Fruit fly (Drosophila melanogaster) whole organism, embryonic: ENCODE data around the gene Pi4KIIalpha.

Source experiments
- CG13287 ChIP-seq: fragments of 200-800 bp; sonication (Bioruptor generic); IDR thresholded peaks from 2 replicates; pipeline ENCODE4 v1.3.6; 2022; ENCODE audit warnings: missing biosample characterization, missing genetic modification characterization; ENCODE audit not compliant: partially characterized antibody
- CG13296 ChIP-seq: fragments of 200-800 bp; sonication (Bioruptor generic); optimal IDR thresholded peaks from 3 replicates; lab custom pipeline; 2018; ENCODE audit warnings: missing biosample characterization, mild to moderate bottlenecking, missing genetic modification characterization
- CG15514 ChIP-seq: fragments of 200-800 bp; sonication (Bioruptor generic); optimal IDR thresholded peaks from 3 replicates; lab custom pipeline; 2017; ENCODE audit warnings: missing biosample characterization, missing genetic modification characterization, mild to moderate bottlenecking, moderate library complexity, missing genetic modification reagents
- CG16815 ChIP-seq: fragments of 200-800 bp; sonication (Bioruptor generic); optimal IDR thresholded peaks from 3 replicates; lab custom pipeline; 2017; ENCODE audit warnings: missing biosample characterization, mild to moderate bottlenecking, missing genetic modification characterization
- CG17328 ChIP-seq: fragments of 200-800 bp; sonication (Bioruptor generic); IDR thresholded peaks from 2 replicates; pipeline ENCODE4 v1.3.6; 2022; ENCODE audit warnings: missing biosample characterization, missing genetic modification characterization
- CG17361 ChIP-seq: fragments of 200-800 bp; sonication (Bioruptor generic); IDR thresholded peaks from 3 replicates; pipeline ENCODE4 v1.3.6; 2022; ENCODE audit warnings: missing biosample characterization, missing genetic modification characterization
- CG17568 ChIP-seq: fragments of 200-800 bp; sonication (Bioruptor generic); optimal IDR thresholded peaks from 2 replicates; lab custom pipeline; 2018; ENCODE audit warnings: missing biosample characterization, mild to moderate bottlenecking, missing genetic modification characterization, moderate library complexity
- CG17612 ChIP-seq: fragments of 200-800 bp; sonication (Bioruptor generic); IDR thresholded peaks from 2 replicates; pipeline ENCODE4 v1.3.6; 2022; ENCODE audit warnings: missing biosample characterization, missing genetic modification characterization
- CG17829 ChIP-seq: fragments of 200-800 bp; optimal IDR thresholded peaks from 2 replicates; lab custom pipeline; 2019; ENCODE audit warnings: missing biosample characterization, mild to moderate bottlenecking, missing genetic modification characterization, moderate library complexity
- CG18011 ChIP-seq: fragments of 200-800 bp; sonication (Bioruptor generic); optimal IDR thresholded peaks from 2 replicates; lab custom pipeline; 2017; ENCODE audit warnings: missing biosample characterization, missing genetic modification characterization, mild to moderate bottlenecking, moderate library complexity, missing genotype
- CG18262 ChIP-seq: fragments of 200-800 bp; optimal IDR thresholded peaks from 3 replicates; lab custom pipeline; 2019; ENCODE audit warnings: missing biosample characterization, mild to moderate bottlenecking, missing genetic modification characterization, moderate library complexity
- CG33557 ChIP-seq: fragments of 200-800 bp; sonication (Bioruptor generic); optimal IDR thresholded peaks from 2 replicates; lab custom pipeline; 2019; ENCODE audit warnings: missing biosample characterization, mild to moderate bottlenecking, missing genetic modification characterization, moderate library complexity
- CG34224 ChIP-seq: fragments of 200-800 bp; sonication (Bioruptor generic); IDR thresholded peaks from 3 replicates; pipeline ENCODE4 v1.3.6; 2022; ENCODE audit warnings: missing biosample characterization, missing genetic modification characterization; ENCODE audit not compliant: partially characterized antibody
- CG34376 ChIP-seq: fragments of 200-800 bp; sonication (Bioruptor generic); optimal IDR thresholded peaks from 2 replicates; lab custom pipeline; 2018; ENCODE audit warnings: missing biosample characterization, mild to moderate bottlenecking, missing genetic modification characterization
- CG5180 ChIP-seq: fragments of 200-800 bp; sonication (Bioruptor generic); optimal IDR thresholded peaks from 3 replicates; lab custom pipeline; 2017; ENCODE audit warnings: missing biosample characterization, missing genetic modification characterization, mild to moderate bottlenecking, moderate library complexity, missing genetic modification reagents
- CG6765 ChIP-seq: fragments of 200-800 bp; sonication (Bioruptor generic); optimal IDR thresholded peaks from 3 replicates; lab custom pipeline; 2017; ENCODE audit warnings: missing biosample characterization, mild to moderate bottlenecking, missing genetic modification characterization
- CG8478 ChIP-seq: fragments of >200 bp; optimal IDR thresholded peaks from 2 replicates; lab custom pipeline; 2018
- CG9797 ChIP-seq: fragments of 200-800 bp; sonication (Bioruptor generic); optimal IDR thresholded peaks from 3 replicates; lab custom pipeline; 2018; ENCODE audit warnings: missing biosample characterization, mild to moderate bottlenecking, missing genetic modification characterization
- CG9876 ChIP-seq: fragments of 200-800 bp; sonication (Bioruptor generic); optimal IDR thresholded peaks from 2 replicates; lab custom pipeline; 2016; ENCODE audit warnings: missing biosample characterization, missing genetic modification characterization
- Deaf1 ChIP-seq: fragments of 200-800 bp; optimal IDR thresholded peaks from 3 replicates; lab custom pipeline; 2019; ENCODE audit warnings: missing biosample characterization, mild to moderate bottlenecking, missing genetic modification characterization, moderate library complexity
- Dll ChIP-seq: fragments of 200-800 bp; sonication (Bioruptor generic); IDR thresholded peaks from 4 replicates; pipeline ENCODE4 v1.3.6; 2022; ENCODE audit warnings: missing biosample characterization, missing genetic modification characterization; ENCODE audit not compliant: partially characterized antibody
- Doc3 ChIP-seq: fragments of 200-800 bp; sonication (Bioruptor generic); IDR thresholded peaks from 3 replicates; pipeline ENCODE4 v1.3.6; 2022; ENCODE audit warnings: missing biosample characterization, missing genetic modification characterization; ENCODE audit not compliant: partially characterized antibody
- Fer1 ChIP-seq: fragments of 200-800 bp; sonication (Bioruptor generic); optimal IDR thresholded peaks from 2 replicates; lab custom pipeline; 2017; ENCODE audit warnings: missing biosample characterization, mild to moderate bottlenecking, missing genetic modification characterization
- Hmr ChIP-seq: fragments of 200-800 bp; sonication (Bioruptor generic); optimal IDR thresholded peaks from 3 replicates; lab custom pipeline; 2017; ENCODE audit warnings: mild to moderate bottlenecking, missing biosample characterization, missing genetic modification reagents, missing genetic modification characterization
- Hmx ChIP-seq: fragments of 200-800 bp; sonication (Bioruptor generic); optimal IDR thresholded peaks from 2 replicates; lab custom pipeline; 2016; ENCODE audit warnings: missing biosample characterization, missing genetic modification characterization
- MESR4 ChIP-seq: fragments of 200-800 bp; sonication (Bioruptor generic); optimal IDR thresholded peaks from 2 replicates; lab custom pipeline; 2018; ENCODE audit warnings: missing biosample characterization, mild to moderate bottlenecking, missing genetic modification characterization, moderate library complexity
- NK7.1 ChIP-seq: fragments of 200-800 bp; sonication (Bioruptor generic); optimal IDR thresholded peaks from 3 replicates; lab custom pipeline; 2016; ENCODE audit warnings: missing biosample characterization, missing genetic modification characterization
- Oli ChIP-seq: fragments of 200-800 bp; sonication (Bioruptor generic); optimal IDR thresholded peaks from 2 replicates; lab custom pipeline; 2018; ENCODE audit warnings: missing biosample characterization, mild to moderate bottlenecking, missing genetic modification characterization, moderate library complexity
- Pdp1 ChIP-seq, 2 experiments: fragments of 200-800 bp; sonication (Bioruptor generic); optimal IDR thresholded peaks; 3 replicates each; lab custom pipeline; 2016; ENCODE audit warnings: missing biosample characterization in 2 of 2, missing genetic modification characterization in 2 of 2, mild to moderate bottlenecking in 1 of 2, moderate library complexity in 1 of 2
- YL-1 ChIP-seq: fragments of 200-800 bp; sonication (Bioruptor generic); optimal IDR thresholded peaks from 3 replicates; lab custom pipeline; 2017; ENCODE audit warnings: missing biosample characterization, mild to moderate bottlenecking, missing genetic modification characterization
- al ChIP-seq: fragments of 200-800 bp; sonication (Bioruptor generic); IDR thresholded peaks from 2 replicates; pipeline ENCODE4 v1.3.6; 2022; ENCODE audit warnings: missing biosample characterization, missing genetic modification characterization
- bsh ChIP-seq, 2 experiments: fragments of 200-800 bp; sonication (Bioruptor generic); optimal IDR thresholded peaks; 2 replicates each; lab custom pipeline; 2017 to 2018; ENCODE audit warnings: mild to moderate bottlenecking in 2 of 2, missing biosample characterization in 2 of 2, missing genetic modification characterization in 2 of 2, moderate library complexity in 1 of 2
- cg ChIP-seq: fragments of 200-800 bp; sonication (Bioruptor generic); optimal IDR thresholded peaks from 3 replicates; lab custom pipeline; 2019; ENCODE audit warnings: missing biosample characterization, mild to moderate bottlenecking, missing genetic modification characterization, moderate library complexity
- dimm ChIP-seq: fragments of 200-800 bp; sonication (Bioruptor generic); IDR thresholded peaks from 2 replicates; pipeline ENCODE4 v1.3.6; 2022; ENCODE audit warnings: missing biosample characterization, missing genetic modification characterization
- emc ChIP-seq: fragments of 200-800 bp; sonication (Bioruptor generic); optimal IDR thresholded peaks from 2 replicates; lab custom pipeline; 2016; ENCODE audit warnings: missing biosample characterization, missing genetic modification characterization
- eve ChIP-seq, 2 experiments: fragments of >200 bp; optimal IDR thresholded peaks; 2 replicates each; lab custom pipeline; 2017; ENCODE audit warnings: missing biosample characterization in 2 of 2, missing genetic modification characterization in 2 of 2
- fd96Cb ChIP-seq: fragments of 200-800 bp; sonication (Bioruptor generic); optimal IDR thresholded peaks from 2 replicates; lab custom pipeline; 2018; ENCODE audit warnings: missing biosample characterization, mild to moderate bottlenecking, missing genetic modification characterization, moderate library complexity
- insv ChIP-seq, 2 experiments: fragments of 200-800 bp; sonication (Bioruptor generic); optimal IDR thresholded peaks; 3 replicates each; lab custom pipeline; 2016 to 2018; ENCODE audit warnings: missing biosample characterization in 2 of 2, missing genetic modification characterization in 2 of 2
- nerfin-1 ChIP-seq: fragments of 200-800 bp; sonication (Bioruptor generic); optimal IDR thresholded peaks from 3 replicates; lab custom pipeline; 2019; ENCODE audit warnings: missing biosample characterization, mild to moderate bottlenecking, missing genetic modification characterization, moderate library complexity
- nom ChIP-seq: fragments of 200-800 bp; sonication (Bioruptor generic); optimal IDR thresholded peaks from 2 replicates; lab custom pipeline; 2017; ENCODE audit warnings: missing biosample characterization, missing genetic modification characterization, mild to moderate bottlenecking, moderate library complexity, missing genetic modification reagents
- phol ChIP-seq: fragments of 200-800 bp; sonication (Bioruptor generic); optimal IDR thresholded peaks from 3 replicates; lab custom pipeline; 2018; ENCODE audit warnings: missing biosample characterization, mild to moderate bottlenecking, missing genetic modification characterization, moderate library complexity
- pzg ChIP-seq: fragments of 200-800 bp; sonication (Bioruptor generic); optimal IDR thresholded peaks from 3 replicates; lab custom pipeline; 2018; ENCODE audit warnings: missing biosample characterization, mild to moderate bottlenecking, missing genetic modification characterization, moderate library complexity
- sr ChIP-seq: fragments of 200-800 bp; sonication (Bioruptor generic); IDR thresholded peaks from 3 replicates; pipeline ENCODE4 v1.3.6; 2022; ENCODE audit warnings: missing biosample characterization, missing genetic modification characterization
- stwl ChIP-seq: fragments of 200-800 bp; sonication (Bioruptor generic); optimal IDR thresholded peaks from 3 replicates; lab custom pipeline; 2018; ENCODE audit warnings: missing biosample characterization, mild to moderate bottlenecking, missing genetic modification characterization, moderate library complexity
- tin ChIP-seq: fragments of 200-800 bp; sonication (Bioruptor generic); optimal IDR thresholded peaks from 3 replicates; lab custom pipeline; 2016; ENCODE audit warnings: missing biosample characterization, missing genetic modification characterization
- trem ChIP-seq: fragments of 200-800 bp; optimal IDR thresholded peaks from 3 replicates; lab custom pipeline; 2019; ENCODE audit warnings: missing biosample characterization, mild to moderate bottlenecking, missing genetic modification characterization, moderate library complexity
- tx ChIP-seq: fragments of 200-800 bp; sonication (Bioruptor generic); optimal IDR thresholded peaks from 2 replicates; lab custom pipeline; 2016; ENCODE audit warnings: missing biosample characterization, missing genetic modification characterization

The Pi4KIIalpha gene

dm6 chr3R:5570635-5571436, 7.4 kb upstream of the Pi4KIIalpha start, which contains the start of gene CRMP (continued):
- TF ChIP-seq Pdp1 (GFP tag; optimal IDR thresholded peaks at IDR 0.05; lab: Kevin White, UChicago): peak in 1 of 2 experiments; percentile 61
- peak; percentile 43; the same call in 1 of the 3 replicates for TF ChIP-seq Doc3 (GFP tag; lab: Robert Waterston, UW)
- no peak for TF ChIP-seq CG17361 (GFP tag; lab: Robert Waterston, UW)
- no peak for TF ChIP-seq trem (tag; lab: Kevin White, UChicago)
- peak; percentile 43 for TF ChIP-seq CG34376 (GFP tag; lab: Kevin White, UChicago)
- TF ChIP-seq CG18262: peak; percentile 21
- peak; percentile 29 for TF ChIP-seq CG15514
- TF ChIP-seq CG9876: no peak
- peak; percentile 40 for TF ChIP-seq CG6765
- TF ChIP-seq CG8478 (lab: Kevin White, UChicago): no peak
- peak; percentile 62 for TF ChIP-seq Deaf1
- peak; percentile 88 for TF ChIP-seq CG18011 (GFP tag; lab: Kevin White, UChicago)
- TF ChIP-seq fd96Cb (tag; lab: Kevin White, UChicago): no peak
- TF ChIP-seq phol (tag; lab: Kevin White, UChicago): peak; percentile 38
- TF ChIP-seq CG17328 (GFP tag; lab: Robert Waterston, UW): 0 out of 2 replicates have a peak, but pooled peaks have one; percentile 5
- no peak for TF ChIP-seq NK7.1 (GFP tag; lab: Kevin White, UChicago)
- peak; percentile 46 for TF ChIP-seq nom (GFP tag; lab: Kevin White, UChicago)
- peak in 1 of 2 experiments; percentile 28 for TF ChIP-seq bsh (GFP tag; optimal IDR thresholded peaks at IDR 0.05; lab: Kevin White, UChicago)
- peak; percentile 70 for TF ChIP-seq nerfin-1
- TF ChIP-seq Dll: peak; percentile 49; the same call in 1 of the 4 replicates
- TF ChIP-seq Hmr (GFP tag; lab: Kevin White, UChicago): no peak
- no peak for TF ChIP-seq CG16815
- peak; percentile 48 to 90 for TF ChIP-seq insv (GFP tag; optimal IDR thresholded peaks at IDR 0.05; lab: Kevin White, UChicago)
- TF ChIP-seq emc (GFP tag; lab: Kevin White, UChicago): no peak
- peak; percentile 49 for TF ChIP-seq CG17568 (GFP tag; lab: Kevin White, UChicago)
- no peak for TF ChIP-seq Oli (tag; lab: Kevin White, UChicago)
- peak; percentile 36 for TF ChIP-seq Fer1
- peak; percentile 8 for TF ChIP-seq pzg (GFP tag; lab: Kevin White, UChicago)
- TF ChIP-seq CG17829 (tag; lab: Kevin White, UChicago): peak; percentile 24
- TF ChIP-seq CG34224 (GFP tag; lab: Robert Waterston, UW): peak; percentile 70
- TF ChIP-seq sr (GFP tag; lab: Robert Waterston, UW): peak; percentile 85
- TF ChIP-seq cg (GFP tag; lab: Kevin White, UChicago): peak; percentile 44
- TF ChIP-seq dimm: no peak
- TF ChIP-seq tx: no peak
- peak; percentile 34 for TF ChIP-seq CG9797 (GFP tag; lab: Kevin White, UChicago)
- no peak for TF ChIP-seq al (GFP tag; lab: Robert Waterston, UW)
- no peak for TF ChIP-seq eve (GFP tag; optimal IDR thresholded peaks at IDR 0.05; lab: Kevin White, UChicago)
- peak; percentile 69 for TF ChIP-seq YL-1 (GFP tag; lab: Kevin White, UChicago)
- peak; percentile 22 for TF ChIP-seq CG5180
- no peak for TF ChIP-seq tin
- peak; percentile 24 for TF ChIP-seq CG33557 (GFP tag; lab: Kevin White, UChicago)
- TF ChIP-seq stwl (tag; lab: Kevin White, UChicago): peak; percentile 99
- TF ChIP-seq CG13296 (GFP tag; lab: Kevin White, UChicago): peak; percentile 26
- no peak for TF ChIP-seq Hmx
- peak; percentile 59 for TF ChIP-seq CG13287 (GFP tag; lab: Robert Waterston, UW)
- no peak for TF ChIP-seq CG17612 (GFP tag; lab: Robert Waterston, UW)
- TF ChIP-seq MESR4: peak; percentile 66
